Worm (Caenorhabditis elegans): ENCODE measurements around the gene scav-5.

ce11 chrX:9822606-9823264, 35.4 kb upstream of the scav-5 start:
- no peak for TF ChIP-seq him-1 (tag; optimal IDR thresholded peaks at IDR 0.05)
- no peak for TF ChIP-seq W03F9.2 (tag; optimal IDR thresholded peaks at IDR 0.05)
- TF ChIP-seq dao-5 (tag; optimal IDR thresholded peaks at IDR 0.05) = peak; percentile 14
